Fruit fly (Drosophila melanogaster): ENCODE data around the gene schuy.

- TF ChIP-seq Mnt (GFP tag; optimal IDR thresholded peaks at IDR 0.05): no peak
- TF ChIP-seq bab1 (GFP tag; optimal IDR thresholded peaks at IDR 0.05): no peak
- no peak for TF ChIP-seq CG5204 (GFP tag; optimal IDR thresholded peaks at IDR 0.05)
- no peak for TF ChIP-seq CG7101 (tag; optimal IDR thresholded peaks at IDR 0.05)
- no peak for TF ChIP-seq kay (GFP tag; ENCODE audit: borderline replicate concordance)
- no peak for TF ChIP-seq Crg-1 (GFP tag; optimal IDR thresholded peaks at IDR 0.05)
- no peak for TF ChIP-seq Hr96 (GFP tag; optimal IDR thresholded peaks at IDR 0.05)
- TF ChIP-seq tj (GFP tag; optimal IDR thresholded peaks at IDR 0.05): no peak
- no peak for TF ChIP-seq cnc (optimal IDR thresholded peaks at IDR 0.05)
- no peak for TF ChIP-seq CG12768 (GFP tag; optimal IDR thresholded peaks at IDR 0.05)
Observed at dm6 chr3L:20003235-20003493, 17.3 kb downstream of the schuy start.

Data from whole organism, adult.